Fruit fly (Drosophila melanogaster): ENCODE results near the gene TfIIEalpha.

The TfIIEalpha gene

dm6 chr3L:11703579-11703978, 21.7 kb downstream of the TfIIEalpha start (continued):
- no peak for TF ChIP-seq row (GFP tag; IDR thresholded peaks at IDR 0.05)
- TF ChIP-seq disco-r (GFP tag; optimal IDR thresholded peaks at IDR 0.05), result no peak
- no peak for TF ChIP-seq kni (GFP tag; optimal IDR thresholded peaks at IDR 0.05)
- TF ChIP-seq CG11695 (GFP tag; IDR thresholded peaks at IDR 0.05), result no peak
- peak in 1 of 2 experiments; percentile 18 for TF ChIP-seq Hr78 (GFP tag; optimal IDR thresholded peaks at IDR 0.05)
- TF ChIP-seq CG10565 (GFP tag; optimal IDR thresholded peaks at IDR 0.05), result no peak
- TF ChIP-seq Asciz (GFP tag; optimal IDR thresholded peaks at IDR 0.05), result no peak
- no peak for TF ChIP-seq bab2 (GFP tag; optimal IDR thresholded peaks at IDR 0.05)
- no peak for TF ChIP-seq sc (optimal IDR thresholded peaks at IDR 0.05)
- no peak for TF ChIP-seq sc (GFP tag; optimal IDR thresholded peaks at IDR 0.05)
- no peak for TF ChIP-seq Dad (GFP tag; optimal IDR thresholded peaks at IDR 0.05)
- no peak for TF ChIP-seq kay (GFP tag; optimal IDR thresholded peaks at IDR 0.05)
- TF ChIP-seq CG8359 (GFP tag; optimal IDR thresholded peaks at IDR 0.05; ENCODE audit: borderline replicate concordance), result no peak
- no peak for TF ChIP-seq CG2678 (tag; optimal IDR thresholded peaks at IDR 0.05)
- TF ChIP-seq Opbp (GFP tag; IDR thresholded peaks at IDR 0.05; ENCODE audit: partially characterized antibody), result no peak
- no peak for TF ChIP-seq NFAT (GFP tag; IDR thresholded peaks at IDR 0.05)
- peak; percentile 22 for TF ChIP-seq cwo (GFP tag; optimal IDR thresholded peaks at IDR 0.05)
- no peak for TF ChIP-seq Dp (GFP tag; optimal IDR thresholded peaks at IDR 0.05)
- no peak for TF ChIP-seq Sox102F (GFP tag; optimal IDR thresholded peaks at IDR 0.05)
- peak; percentile 38 for TF ChIP-seq nau (GFP tag; optimal IDR thresholded peaks at IDR 0.05)
- no peak for TF ChIP-seq chm (GFP tag; IDR thresholded peaks at IDR 0.05)
- no peak for TF ChIP-seq CG9215 (GFP tag; IDR thresholded peaks at IDR 0.05)
- TF ChIP-seq jigr1 (GFP tag; IDR thresholded peaks at IDR 0.05), result no peak
- TF ChIP-seq usp (GFP tag; optimal IDR thresholded peaks at IDR 0.05), result no peak
- TF ChIP-seq zfh1 (GFP tag; IDR thresholded peaks at IDR 0.05), result 0 out of 3 replicates have a peak, but pooled peaks have one; percentile 25
- TF ChIP-seq CG6791 (GFP tag; IDR thresholded peaks at IDR 0.05; ENCODE audit: partially characterized antibody), result no peak
- no peak for TF ChIP-seq CG13287 (GFP tag; IDR thresholded peaks at IDR 0.05; ENCODE audit: partially characterized antibody)
- no peak for TF ChIP-seq CG3995 (GFP tag; optimal IDR thresholded peaks at IDR 0.05)
- TF ChIP-seq Usf (GFP tag; optimal IDR thresholded peaks at IDR 0.05), result no peak
- no peak for TF ChIP-seq Ets97D (GFP tag; optimal IDR thresholded peaks at IDR 0.05)

dm6 chr3L:11704902-11705546, 23.2 kb downstream of the TfIIEalpha start:
- TF ChIP-seq CG15514 (GFP tag; optimal IDR thresholded peaks at IDR 0.05), result peak; percentile 3
- TF ChIP-seq H15 (GFP tag; IDR thresholded peaks at IDR 0.05), result no peak
- TF ChIP-seq CG11696 (GFP tag; IDR thresholded peaks at IDR 0.05), result peak; percentile 65
- peak in 1 of 2 experiments; percentile 50 for TF ChIP-seq Eip74EF (GFP tag; optimal IDR thresholded peaks at IDR 0.05)
- TF ChIP-seq Pdp1 (GFP tag; optimal IDR thresholded peaks at IDR 0.05), result peak in 1 of 2 experiments; percentile 92
- peak; percentile 8; the same call in 1 of the 3 replicates for TF ChIP-seq row (GFP tag; IDR thresholded peaks at IDR 0.05)

- peak; percentile 22 for TF ChIP-seq CG11398 (GFP tag; optimal IDR thresholded peaks at IDR 0.05)
- TF ChIP-seq repo (GFP tag; optimal IDR thresholded peaks at IDR 0.05), result no peak
- TF ChIP-seq CG12769 (tag; optimal IDR thresholded peaks at IDR 0.05), result peak; percentile 80
- TF ChIP-seq bsh (GFP tag; optimal IDR thresholded peaks at IDR 0.05), result peak in 1 of 2 experiments; percentile 62
- peak; percentile 9 for TF ChIP-seq CG1603 (tag; optimal IDR thresholded peaks at IDR 0.05)
- peak; percentile 54 for TF ChIP-seq exex (tag; optimal IDR thresholded peaks at IDR 0.05)
- TF ChIP-seq so (GFP tag; IDR thresholded peaks at IDR 0.05), result 0 out of 3 replicates have a peak, but pooled peaks have one; percentile 14
- no peak for TF ChIP-seq CG30431 (GFP tag; optimal IDR thresholded peaks at IDR 0.05)
- TF ChIP-seq tin (GFP tag; optimal IDR thresholded peaks at IDR 0.05), result no peak
- TF ChIP-seq CG10565 (GFP tag; optimal IDR thresholded peaks at IDR 0.05), result no peak
- peak; percentile 95 for TF ChIP-seq CG32767 (GFP tag; IDR thresholded peaks at IDR 0.05)
- TF ChIP-seq Hand (GFP tag; optimal IDR thresholded peaks at IDR 0.05), result peak; percentile 44
- no peak for TF ChIP-seq CG3726 (GFP tag; IDR thresholded peaks at IDR 0.05)
Measured at dm6 chr3L:11707978-11708632, 26.3 kb downstream of the TfIIEalpha start, which contains the start of gene CG11658. Gene CG11658 (minus strand): TSS chr3L:11708553.

All from whole organism, embryonic.